Fruit fly (Drosophila melanogaster): ENCODE results near the gene nullo.

- TF ChIP-seq NFAT (GFP tag; IDR thresholded peaks at IDR 0.05) (no peak; the same call in 1 of the 2 replicates), chn (GFP tag; optimal IDR thresholded peaks at IDR 0.05) (peak; percentile 68), PHDP (tag; optimal IDR thresholded peaks at IDR 0.05) (peak; percentile 78), br (optimal IDR thresholded peaks at IDR 0.05) (no peak), pan (optimal IDR thresholded peaks at IDR 0.05) (no peak), pan (GFP tag; optimal IDR thresholded peaks at IDR 0.05 in 1 of 2, IDR thresholded peaks at IDR 0.05 in 1 of 2) (peak in 1 of 2 experiments; percentile 74), psq (GFP tag; optimal IDR thresholded peaks at IDR 0.05) (peak; percentile 82), CG14050 (GFP tag; IDR thresholded peaks at IDR 0.05) (peak; percentile 40; the same call in 1 of the 3 replicates), Xrp1 (GFP tag; IDR thresholded peaks at IDR 0.05) (peak; percentile 92)
Measured at dm6 chrX:7004101-7004700, 45.1 kb upstream of the nullo start.
